Worm (Caenorhabditis elegans) whole organism, L2 larva: ENCODE results near the gene W02A2.9.

Experiments used
- aly-2 ChIP-seq: fragments of 150-350 bp; optimal IDR thresholded peaks from 2 replicates; lab custom pipeline; 2014; ENCODE audit warnings: missing biosample characterization, missing genetic modification characterization
- ama-1 ChIP-seq: fragments of 150-350 bp; optimal IDR thresholded peaks from 2 replicates; lab custom pipeline; 2018; ENCODE audit warnings: inconsistent platforms
- ceh-82 ChIP-seq: fragments of 150-350 bp; optimal IDR thresholded peaks from 2 replicates; lab custom pipeline; 2014; ENCODE audit warnings: missing biosample characterization, missing genetic modification characterization
- crh-2 ChIP-seq: sonication (generic microtip); optimal IDR thresholded peaks from 2 replicates; lab custom pipeline; 2017; ENCODE audit warnings: missing biosample characterization, missing genetic modification characterization
- fos-1 ChIP-seq: fragments of 150-350 bp; optimal IDR thresholded peaks from 2 replicates; lab custom pipeline; 2014; ENCODE audit warnings: missing biosample characterization, missing genetic modification characterization
- nhr-237 ChIP-seq: fragments of 150-350 bp; optimal IDR thresholded peaks from 2 replicates; lab custom pipeline; 2014; ENCODE audit warnings: missing biosample characterization, missing genetic modification characterization
- skn-1 ChIP-seq: sonication (generic microtip); optimal IDR thresholded peaks from 2 replicates; lab custom pipeline; 2017; ENCODE audit warnings: missing biosample characterization, missing genetic modification characterization

DNA sequence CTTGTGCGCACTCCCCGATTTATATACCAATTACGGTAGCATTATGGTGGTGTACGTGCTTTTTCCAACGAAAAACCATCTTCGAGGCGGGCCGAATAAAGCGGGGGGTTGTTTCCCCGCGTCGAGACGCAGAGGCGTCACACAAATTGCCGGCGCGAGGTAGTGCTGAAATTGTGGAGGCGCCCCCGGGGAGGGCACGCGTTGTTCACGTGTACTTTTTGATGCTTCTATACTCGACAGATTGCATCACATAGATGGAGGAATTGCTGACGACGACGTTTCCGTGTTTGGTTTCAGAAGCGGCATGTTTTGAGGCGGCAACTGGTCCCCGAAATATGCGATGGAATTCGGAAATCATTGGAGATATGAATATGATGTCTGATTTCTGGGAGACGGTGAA is 47.8 kb downstream of the W02A2.9 start:
- TF ChIP-seq fos-1 (tag; lab: Kevin White, UChicago) (peak; percentile 81), ama-1 (no peak), ceh-82 (no peak), crh-2 (peak; percentile 89), skn-1 (tag; lab: Kevin White, UChicago) (no peak), nhr-237 (tag; lab: Kevin White, UChicago) (no peak), aly-2 (no peak)
